Fruit fly (Drosophila melanogaster): ENCODE results near the gene CG43348.
A peak's percentile ranks its signal among the peaks of the same experiment; 100 is the strongest.

Gene CG43348

dm6 chr2L:1150554-1150953 is 48.7 kb upstream of the CG43348 start, which contains the start of the genes Tfb4 and Vps29 (continued):
- TF ChIP-seq sna (GFP tag; IDR thresholded peaks at IDR 0.05; ENCODE audit: partially characterized antibody), result peak; percentile 89
- TF ChIP-seq NfI (GFP tag; optimal IDR thresholded peaks at IDR 0.05), result peak; percentile 51
- peak; percentile 65; the same call in 2 of the 3 replicates for TF ChIP-seq zfh1 (GFP tag; IDR thresholded peaks at IDR 0.05)
- peak; percentile 9 for TF ChIP-seq CG13775 (GFP tag; optimal IDR thresholded peaks at IDR 0.05)
- peak; percentile 5 for TF ChIP-seq CG5245 (GFP tag; optimal IDR thresholded peaks at IDR 0.05)
- TF ChIP-seq CG3726 (GFP tag; IDR thresholded peaks at IDR 0.05), result no peak
- TF ChIP-seq Pdp1 (GFP tag; optimal IDR thresholded peaks at IDR 0.05), result peak; percentile 53 to 58
- TF ChIP-seq E2f1 (GFP tag; IDR thresholded peaks at IDR 0.05), result no peak
- TF ChIP-seq Hey (tag; optimal IDR thresholded peaks at IDR 0.05), result no peak
- TF ChIP-seq CG14860 (GFP tag; IDR thresholded peaks at IDR 0.05; ENCODE audit: partially characterized antibody), result peak; percentile 93
- no peak for TF ChIP-seq Lpt (GFP tag; optimal IDR thresholded peaks at IDR 0.05)
- no peak for TF ChIP-seq Usf (GFP tag; optimal IDR thresholded peaks at IDR 0.05)
- peak; percentile 20 for TF ChIP-seq pho (GFP tag; optimal IDR thresholded peaks at IDR 0.05)
- peak; percentile 7 for TF ChIP-seq p53 (GFP tag; optimal IDR thresholded peaks at IDR 0.05)
- TF ChIP-seq CG6791 (GFP tag; IDR thresholded peaks at IDR 0.05; ENCODE audit: partially characterized antibody), result peak; percentile 94
- peak; percentile 98 for TF ChIP-seq nerfin-2 (GFP tag; IDR thresholded peaks at IDR 0.05; ENCODE audit: partially characterized antibody)
- TF ChIP-seq CG34224 (GFP tag; IDR thresholded peaks at IDR 0.05; ENCODE audit: partially characterized antibody), result peak; percentile 99
- TF ChIP-seq ase (GFP tag; IDR thresholded peaks at IDR 0.05), result no peak
- TF ChIP-seq ems (GFP tag; optimal IDR thresholded peaks at IDR 0.05), result peak; percentile 67
- no peak for TF ChIP-seq ac (GFP tag; optimal IDR thresholded peaks at IDR 0.05)
- TF ChIP-seq Xrp1 (GFP tag; IDR thresholded peaks at IDR 0.05), result peak; percentile 64
- TF ChIP-seq oc (tag; optimal IDR thresholded peaks at IDR 0.05), result no peak
- TF ChIP-seq CG33213 (GFP tag; optimal IDR thresholded peaks at IDR 0.05), result peak; percentile 43
- TF ChIP-seq hbn (GFP tag; IDR thresholded peaks at IDR 0.05; ENCODE audit: partially characterized antibody), result peak; percentile 89
- TF ChIP-seq Hmx (GFP tag; optimal IDR thresholded peaks at IDR 0.05), result no peak
- peak; percentile 96 for TF ChIP-seq tna (GFP tag; IDR thresholded peaks at IDR 0.05; ENCODE audit: partially characterized antibody)
- TF ChIP-seq Atf6 (GFP tag; IDR thresholded peaks at IDR 0.05), result peak; percentile 54; the same call in 1 of the 2 replicates
- peak; percentile 85 for TF ChIP-seq wek (GFP tag; optimal IDR thresholded peaks at IDR 0.05)
- TF ChIP-seq tup (GFP tag; optimal IDR thresholded peaks at IDR 0.05), result peak; percentile 49
- no peak for TF ChIP-seq CG10274 (GFP tag; optimal IDR thresholded peaks at IDR 0.05)
- TF ChIP-seq CG14014 (GFP tag; IDR thresholded peaks at IDR 0.05), result peak; percentile 23; the same call in 1 of the 2 replicates
- peak; percentile 63 for TF ChIP-seq CG13624 (GFP tag; optimal IDR thresholded peaks at IDR 0.05)
- peak; percentile 94 for TF ChIP-seq Opbp (GFP tag; IDR thresholded peaks at IDR 0.05; ENCODE audit: partially characterized antibody)
- TF ChIP-seq CG2202 (tag; optimal IDR thresholded peaks at IDR 0.05), result no peak
- TF ChIP-seq CG42726 (GFP tag; IDR thresholded peaks at IDR 0.05; ENCODE audit: partially characterized antibody), result peak; percentile 19; the same call in 1 of the 2 replicates
- TF ChIP-seq CG17912 (GFP tag; optimal IDR thresholded peaks at IDR 0.05), result no peak
- no peak for TF ChIP-seq Tbp (GFP tag; optimal IDR thresholded peaks at IDR 0.05)
- TF ChIP-seq CG7271 (tag; optimal IDR thresholded peaks at IDR 0.05), result peak; percentile 42
- peak; percentile 94 for TF ChIP-seq Ets65A (GFP tag)
- TF ChIP-seq slou (GFP tag; optimal IDR thresholded peaks at IDR 0.05), result no peak
- no peak for TF ChIP-seq pan (optimal IDR thresholded peaks at IDR 0.05)
- TF ChIP-seq pan (GFP tag; optimal IDR thresholded peaks at IDR 0.05 in 1 of 2, IDR thresholded peaks at IDR 0.05 in 1 of 2), result peak in 1 of 2 experiments; percentile 52
- peak; percentile 12 for TF ChIP-seq CG16863 (GFP tag; optimal IDR thresholded peaks at IDR 0.05)
- TF ChIP-seq pita (GFP tag; optimal IDR thresholded peaks at IDR 0.05), result no peak
- TF ChIP-seq CG15601 (tag; optimal IDR thresholded peaks at IDR 0.05), result peak; percentile 11
- peak; percentile 49 for TF ChIP-seq Chrac-16 (GFP tag; optimal IDR thresholded peaks at IDR 0.05)
- TF ChIP-seq CG11247 (GFP tag; IDR thresholded peaks at IDR 0.05), result 0 out of 2 replicates have a peak, but pooled peaks have one; percentile 17
- TF ChIP-seq shn (GFP tag; optimal IDR thresholded peaks at IDR 0.05), result peak; percentile 18
- TF ChIP-seq ken (GFP tag; IDR thresholded peaks at IDR 0.05), result peak; percentile 61; the same call in 2 of the 3 replicates
- TF ChIP-seq jumu (GFP tag; optimal IDR thresholded peaks at IDR 0.05), result peak; percentile 63
- TF ChIP-seq CG17361 (GFP tag; IDR thresholded peaks at IDR 0.05), result no peak

Measured in whole organism, embryonic.